Fruit fly (Drosophila melanogaster): ENCODE data around the gene mei-217.

Gene mei-217

dm6 chrX:17093900-17094446 is 48.8 kb downstream of the mei-217 start (continued):
- TF ChIP-seq CG1233 (GFP tag; optimal IDR thresholded peaks at IDR 0.05): no peak
- TF ChIP-seq CG6254 (GFP tag; optimal IDR thresholded peaks at IDR 0.05): peak; percentile 53
- no peak for TF ChIP-seq B-H2 (GFP tag; optimal IDR thresholded peaks at IDR 0.05)
- TF ChIP-seq CG8478 (optimal IDR thresholded peaks at IDR 0.05): no peak
- no peak for TF ChIP-seq Kr (GFP tag; optimal IDR thresholded peaks at IDR 0.05)
- TF ChIP-seq Trl (optimal IDR thresholded peaks at IDR 0.05): no peak
- TF ChIP-seq Trl (GFP tag; optimal IDR thresholded peaks at IDR 0.05): no peak
- no peak for TF ChIP-seq unc-4 (GFP tag; IDR thresholded peaks at IDR 0.05; ENCODE audit: partially characterized antibody)
- TF ChIP-seq CG12236 (GFP tag; optimal IDR thresholded peaks at IDR 0.05): no peak
- no peak for TF ChIP-seq CG3065 (GFP tag; optimal IDR thresholded peaks at IDR 0.05)
- peak; percentile 23; the same call in 1 of the 2 replicates for TF ChIP-seq CG10366 (GFP tag; IDR thresholded peaks at IDR 0.05)
- no peak for TF ChIP-seq prd (optimal IDR thresholded peaks at IDR 0.05)
- TF ChIP-seq prd (GFP tag; IDR thresholded peaks at IDR 0.05): no peak
- peak; percentile 55 for TF ChIP-seq grn (GFP tag; optimal IDR thresholded peaks at IDR 0.05)
- 0 out of 2 replicates have a peak, but pooled peaks have one; percentile 11 for TF ChIP-seq GATAe (GFP tag; conservative IDR thresholded peaks at IDR 0.05)
- TF ChIP-seq D19B (GFP tag; optimal IDR thresholded peaks at IDR 0.05): peak; percentile 11

- TF ChIP-seq sima (GFP tag; optimal IDR thresholded peaks at IDR 0.05) (no peak), Rfx (GFP tag; IDR thresholded peaks at IDR 0.05) (0 out of 2 replicates have a peak, but pooled peaks have one; percentile 16), CG2199 (GFP tag; IDR thresholded peaks at IDR 0.05) (no peak), lmd (GFP tag; IDR thresholded peaks at IDR 0.05) (peak; percentile 9; the same call in 1 of the 2 replicates), tx (GFP tag; optimal IDR thresholded peaks at IDR 0.05) (no peak), CG13296 (GFP tag; optimal IDR thresholded peaks at IDR 0.05) (no peak), CG11085 (GFP tag; IDR thresholded peaks at IDR 0.05) (no peak), Med (GFP tag) (peak; percentile 71), D19B (GFP tag; optimal IDR thresholded peaks at IDR 0.05) (peak; percentile 50), CG13123 (GFP tag; optimal IDR thresholded peaks at IDR 0.05) (no peak), Vsx1 (GFP tag; optimal IDR thresholded peaks at IDR 0.05) (no peak), bbx (GFP tag; IDR thresholded peaks at IDR 0.05; ENCODE audit: partially characterized antibody) (no peak), mld (GFP tag; IDR thresholded peaks at IDR 0.05; ENCODE audit: partially characterized antibody) (no peak), CG11093 (GFP tag; IDR thresholded peaks at IDR 0.05) (no peak), org-1 (GFP tag; optimal IDR thresholded peaks at IDR 0.05) (no peak), chif (GFP tag; optimal IDR thresholded peaks at IDR 0.05) (no peak), Mad (GFP tag; optimal IDR thresholded peaks at IDR 0.05) (no peak), z (GFP tag; IDR thresholded peaks at IDR 0.05) (no peak), crol (GFP tag; IDR thresholded peaks at IDR 0.05) (peak; percentile 62), dimm (GFP tag; IDR thresholded peaks at IDR 0.05) (no peak), fru (optimal IDR thresholded peaks at IDR 0.05) (no peak), CG18619 (GFP tag; optimal IDR thresholded peaks at IDR 0.05) (no peak), CG1603 (tag; optimal IDR thresholded peaks at IDR 0.05) (no peak), CG3847 (GFP tag; IDR thresholded peaks at IDR 0.05) (no peak), CG6765 (GFP tag; optimal IDR thresholded peaks at IDR 0.05) (no peak), sd (tag; optimal IDR thresholded peaks at IDR 0.05) (no peak), zf30C (GFP tag; optimal IDR thresholded peaks at IDR 0.05) (no peak), hkb (optimal IDR thresholded peaks at IDR 0.05) (no peak), hkb (GFP tag; IDR thresholded peaks at IDR 0.05) (no peak), Antp (GFP tag; optimal IDR thresholded peaks at IDR 0.05) (no peak), CG6254 (GFP tag; optimal IDR thresholded peaks at IDR 0.05) (no peak), CG11695 (GFP tag; IDR thresholded peaks at IDR 0.05) (0 out of 3 replicates have a peak, but pooled peaks have one; percentile 6), CkIIα-i1 (GFP tag; IDR thresholded peaks at IDR 0.05) (no peak), corto (GFP tag; optimal IDR thresholded peaks at IDR 0.05) (no peak), sob (GFP tag; IDR thresholded peaks at IDR 0.05) (no peak), Bdp1 (GFP tag; optimal IDR thresholded peaks at IDR 0.05) (no peak), Ravus (GFP tag; IDR thresholded peaks at IDR 0.05) (no peak), vvl (GFP tag; IDR thresholded peaks at IDR 0.05) (no peak), crc (GFP tag; optimal IDR thresholded peaks at IDR 0.05) (no peak), CG10366 (GFP tag; IDR thresholded peaks at IDR 0.05) (peak; percentile 11; the same call in 1 of the 2 replicates)
These were observed 49.4 kb downstream of the mei-217 start for dm6 chrX:17093431-17093830.
